Worm (Caenorhabditis elegans) whole organism, mixed stage, embryonic: ENCODE data around the gene K10H10.4.

ENCODE experiments used
- tbx-8 ChIP-seq: fragments of 200-800 bp; sonication (Bioruptor generic); optimal IDR thresholded peaks from 2 replicates; lab custom pipeline; 2018; ENCODE audit warnings: mild to moderate bottlenecking, missing genetic modification characterization, moderate library complexity, missing compliant biosample characterization
- unc-62 ChIP-seq: fragments of 150-350 bp; optimal IDR thresholded peaks from 2 replicates; lab custom pipeline; 2014; ENCODE audit warnings: missing biosample characterization, missing genetic modification reagents, missing genetic modification characterization

- TF ChIP-seq tbx-8 (GFP tag; lab: Kevin White, UChicago) (no peak), unc-62 (GFP tag; lab: Kevin White, UChicago) (no peak)
Measured at ce11 chrII:14497848-14498247, 2.4 kb upstream of the K10H10.4 start, which contains the start of gene dhs-8.
